Fruit fly (Drosophila melanogaster) whole organism: ENCODE measurements around the gene Tps1.

Experiments
- CG8478 ChIP-seq: fragments of >200 bp; optimal IDR thresholded peaks from 2 replicates; lab custom pipeline; 2018; ENCODE audit warnings: inconsistent platforms
- EcR ChIP-seq, 2 experiments: fragments of >200 bp; optimal IDR thresholded peaks; 2 replicates each; lab custom pipeline; 2017; ENCODE audit warnings: missing biosample characterization in 2 of 2, missing genetic modification characterization in 2 of 2, missing genetic modification reagents in 2 of 2
- pan ChIP-seq: fragments of >200 bp; optimal IDR thresholded peaks from 2 replicates; lab custom pipeline; 2017
- psq ChIP-seq: fragments of >200 bp; optimal IDR thresholded peaks from 2 replicates; lab custom pipeline; 2017

dm6 chr2L:4386926-4387550 is 1.1 kb upstream of the Tps1 start, which contains the start of gene Psf2:
- no peak for TF ChIP-seq EcR (GFP tag; optimal IDR thresholded peaks at IDR 0.05; lab: Kevin White, UChicago)
- TF ChIP-seq pan (lab: Kevin White, UChicago), result no peak
- no peak for TF ChIP-seq CG8478 (lab: Kevin White, UChicago)
- TF ChIP-seq psq, result no peak
